Worm (Caenorhabditis elegans): Measurements from ENCODE around the gene fbxb-78.

The fbxb-78 gene

DNA sequence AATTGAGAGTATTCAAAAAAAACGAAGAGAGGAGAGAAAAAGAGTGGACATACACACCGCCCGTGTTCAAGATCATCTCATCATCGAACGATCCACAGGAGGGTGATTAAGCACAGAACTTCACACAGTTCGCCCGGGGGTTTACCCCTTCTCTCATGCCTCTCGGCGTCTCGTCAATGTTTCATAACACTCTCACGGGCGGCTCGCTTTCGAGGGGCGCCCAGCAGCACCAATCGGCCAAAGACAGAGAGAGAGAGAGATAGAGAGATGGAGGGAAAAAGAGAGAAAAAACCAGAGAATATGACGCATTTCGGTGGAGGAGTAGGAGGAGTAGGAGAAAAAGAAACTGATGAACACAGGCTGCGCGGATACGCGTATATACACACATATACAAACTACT, 32.2 kb upstream of the fbxb-78 start:
- TF ChIP-seq ceh-16 (tag; optimal IDR thresholded peaks at IDR 0.05) = no peak
- TF ChIP-seq elt-1 (tag; optimal IDR thresholded peaks at IDR 0.05) = no peak
- no peak for TF ChIP-seq nhr-67 (tag; optimal IDR thresholded peaks at IDR 0.05)
- TF ChIP-seq lin-39 (tag; optimal IDR thresholded peaks at IDR 0.05) = peak; percentile 60
- TF ChIP-seq nhr-25 (tag; optimal IDR thresholded peaks at IDR 0.05) = peak; percentile 55
- TF ChIP-seq lin-15B (tag; optimal IDR thresholded peaks at IDR 0.05) = peak; percentile 68
- TF ChIP-seq nfya-1 (tag; optimal IDR thresholded peaks at IDR 0.05; ENCODE audit: insufficient read depth) = peak; percentile 92
- TF ChIP-seq aly-2 (tag; optimal IDR thresholded peaks at IDR 0.05) = no peak
- TF ChIP-seq jun-1 (tag; optimal IDR thresholded peaks at IDR 0.05) = peak; percentile 58
- no peak for TF ChIP-seq fkh-10 (GFP tag; optimal IDR thresholded peaks at IDR 0.05)
- no peak for TF ChIP-seq unc-39 (tag; optimal IDR thresholded peaks at IDR 0.05)
- TF ChIP-seq ama-1 (optimal IDR thresholded peaks at IDR 0.05) = no peak
- TF ChIP-seq pqm-1 (tag; optimal IDR thresholded peaks at IDR 0.05) = peak; percentile 47
- TF ChIP-seq snpc-4 (tag; optimal IDR thresholded peaks at IDR 0.05) = peak; percentile 46
- TF ChIP-seq egl-5 (tag; optimal IDR thresholded peaks at IDR 0.05) = peak; percentile 7
- no peak for TF ChIP-seq ztf-4 (tag; optimal IDR thresholded peaks at IDR 0.05)
- TF ChIP-seq ztf-11 (tag; optimal IDR thresholded peaks at IDR 0.05) = no peak
- no peak for TF ChIP-seq nhr-77 (tag; optimal IDR thresholded peaks at IDR 0.05)
- TF ChIP-seq nhr-23 (tag; optimal IDR thresholded peaks at IDR 0.05) = peak; percentile 72
- TF ChIP-seq tbx-2 (tag; optimal IDR thresholded peaks at IDR 0.05) = no peak
- no peak for TF ChIP-seq nhr-76 (tag; optimal IDR thresholded peaks at IDR 0.05)
- no peak for TF ChIP-seq sea-2 (GFP tag; optimal IDR thresholded peaks at IDR 0.05)
- peak; percentile 7 for TF ChIP-seq hmg-11 (tag; optimal IDR thresholded peaks at IDR 0.05)
- TF ChIP-seq egl-27 (tag; optimal IDR thresholded peaks at IDR 0.05) = no peak
- TF ChIP-seq skn-1 (tag; optimal IDR thresholded peaks at IDR 0.05) = no peak
- TF ChIP-seq unc-62 (GFP tag; optimal IDR thresholded peaks at IDR 0.05) = no peak
- TF ChIP-seq pha-4 (tag; optimal IDR thresholded peaks at IDR 0.05) = peak; percentile 67
- TF ChIP-seq elt-2 (tag; optimal IDR thresholded peaks at IDR 0.05) = peak; percentile 72
- no peak for TF ChIP-seq nhr-43 (tag; optimal IDR thresholded peaks at IDR 0.05; ENCODE audit: poor library complexity, severe bottlenecking)
- TF ChIP-seq lsy-12 (tag; optimal IDR thresholded peaks at IDR 0.05) = peak; percentile 45

DNA sequence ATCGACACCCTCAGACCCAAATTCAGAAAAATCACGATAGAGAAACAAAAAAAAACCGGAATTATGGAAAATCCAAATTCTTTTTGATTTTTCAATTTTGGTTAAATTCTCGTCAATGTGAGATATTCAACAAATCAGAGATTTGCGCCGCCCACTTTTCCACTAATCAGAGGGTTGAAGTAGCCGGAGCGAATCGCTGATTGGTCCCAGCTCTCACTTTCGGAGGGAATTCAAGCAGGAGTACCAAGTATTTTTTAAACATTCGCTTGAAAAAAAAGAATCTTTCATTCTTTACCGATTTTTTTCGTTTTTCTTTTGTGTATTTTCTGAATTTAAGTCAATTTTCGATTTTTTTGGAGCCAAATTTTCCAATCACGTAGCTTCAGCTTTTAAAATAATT, 31.4 kb upstream of the fbxb-78 start:
- TF ChIP-seq nfya-1 (tag; optimal IDR thresholded peaks at IDR 0.05; ENCODE audit: insufficient read depth) (peak; percentile 73), fkh-2 (tag; optimal IDR thresholded peaks at IDR 0.05) (no peak)

DNA sequence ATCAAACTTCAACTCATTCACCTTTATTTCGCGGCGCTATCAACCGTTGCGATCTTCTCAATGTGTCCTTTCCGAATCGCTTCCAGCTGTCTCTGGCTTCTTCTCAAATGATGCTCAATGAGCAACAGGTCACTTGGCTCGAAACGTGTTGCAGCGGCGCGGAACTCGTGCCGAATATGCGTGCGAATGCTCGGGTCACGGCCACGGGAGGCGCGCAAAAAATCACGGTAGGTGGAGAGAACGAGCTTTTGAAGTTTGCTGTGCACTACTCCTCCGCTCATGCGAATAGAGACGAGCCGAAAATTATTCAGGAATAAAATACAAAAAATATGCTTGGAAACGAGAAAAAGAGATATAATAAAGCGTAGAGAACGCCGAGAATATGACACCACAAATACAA, 26.9 kb upstream of the fbxb-78 start, which contains the start of gene cif-1:
TSS of gene cif-1 (minus strand) at position 297 of the 400 bp plus-strand sequence.
- no peak for TF ChIP-seq nhr-77 (tag; optimal IDR thresholded peaks at IDR 0.05)
- no peak for TF ChIP-seq R02D3.7 (tag; optimal IDR thresholded peaks at IDR 0.05)
- no peak for TF ChIP-seq ceh-28 (tag; optimal IDR thresholded peaks at IDR 0.05)
- no peak for TF ChIP-seq jun-1 (tag; optimal IDR thresholded peaks at IDR 0.05)
- TF ChIP-seq ZK546.5 (tag; optimal IDR thresholded peaks at IDR 0.05) = no peak
- no peak for TF ChIP-seq unc-39 (tag; optimal IDR thresholded peaks at IDR 0.05)
- no peak for TF ChIP-seq skn-1 (tag; optimal IDR thresholded peaks at IDR 0.05)
- TF ChIP-seq tbx-2 (tag; optimal IDR thresholded peaks at IDR 0.05) = no peak
- TF ChIP-seq nhr-28 (tag; optimal IDR thresholded peaks at IDR 0.05) = no peak
- no peak for TF ChIP-seq pha-4 (tag; optimal IDR thresholded peaks at IDR 0.05)
- no peak for TF ChIP-seq mml-1 (tag; optimal IDR thresholded peaks at IDR 0.05)
- TF ChIP-seq nfya-1 (tag; optimal IDR thresholded peaks at IDR 0.05; ENCODE audit: insufficient read depth) = no peak
- no peak for TF ChIP-seq fkh-10 (GFP tag; optimal IDR thresholded peaks at IDR 0.05)

DNA sequence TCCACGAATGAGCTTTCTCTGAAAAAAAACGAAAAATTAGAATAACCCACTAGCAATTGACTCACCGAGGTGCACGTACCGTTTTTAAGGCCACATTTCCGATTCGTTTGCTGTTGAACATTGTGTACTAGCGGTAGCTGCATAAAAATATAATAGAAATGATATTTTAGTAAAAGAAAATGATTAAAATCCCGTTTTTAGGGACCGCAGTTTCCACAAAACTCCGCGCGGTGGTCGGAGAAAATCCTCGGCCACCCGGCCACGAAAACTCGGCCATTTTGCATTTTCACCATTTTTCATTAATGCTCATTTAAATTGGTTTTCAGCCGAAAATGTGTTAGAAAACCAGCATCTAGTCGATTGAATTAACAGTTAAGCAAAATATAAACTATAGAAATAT, 25.0 kb upstream of the fbxb-78 start, which contains the start of gene yars-2:
TSS of gene yars-2 (minus strand) at position 249 of the 400 bp plus-strand sequence.
- peak; percentile 10 for TF ChIP-seq nfya-1 (tag; optimal IDR thresholded peaks at IDR 0.05; ENCODE audit: insufficient read depth)
- no peak for TF ChIP-seq nhr-23 (tag; optimal IDR thresholded peaks at IDR 0.05)
- peak; percentile 26 for TF ChIP-seq pha-4 (tag; optimal IDR thresholded peaks at IDR 0.05)
- no peak for TF ChIP-seq aly-2 (tag; optimal IDR thresholded peaks at IDR 0.05)
- peak; percentile 27 for TF ChIP-seq lin-15B (tag; optimal IDR thresholded peaks at IDR 0.05)
- TF ChIP-seq ceh-28 (tag; optimal IDR thresholded peaks at IDR 0.05) = no peak
- no peak for TF ChIP-seq nhr-67 (tag; optimal IDR thresholded peaks at IDR 0.05)

Data from whole organism, L3 larva.